Worm (Caenorhabditis elegans) whole organism, midembryonic: Measurements from ENCODE around the gene math-5.

Experiments used
- T22C8.4 ChIP-seq: fragments of 200-800 bp; sonication (Bioruptor generic); IDR thresholded peaks from 2 replicates; pipeline ENCODE4 v1.3.6; 2022; ENCODE audit warnings: missing genetic modification characterization, missing compliant biosample characterization
- cog-1 ChIP-seq: sonication (generic microtip); optimal IDR thresholded peaks from 2 replicates; lab custom pipeline; 2016; ENCODE audit warnings: missing genetic modification characterization, missing compliant biosample characterization
- flt-1 ChIP-seq: fragments of 200-800 bp; sonication (Bioruptor generic); IDR thresholded peaks from 2 replicates; pipeline ENCODE4 v1.3.6; 2022; ENCODE audit warnings: missing genetic modification characterization, missing compliant biosample characterization
- klf-2 ChIP-seq: fragments of 200-800 bp; sonication (Bioruptor generic); conservative IDR thresholded peaks from 2 replicates; pipeline ENCODE4 v1.3.6; 2022; ENCODE audit warnings: missing genetic modification reagents, missing genetic modification characterization, missing compliant biosample characterization
- med-1 ChIP-seq: sonication (generic microtip); optimal IDR thresholded peaks from 2 replicates; lab custom pipeline; 2017; ENCODE audit warnings: missing genetic modification characterization, mild to moderate bottlenecking, missing compliant biosample characterization, antibody characterized with exemption, missing genetic modification reagents; ENCODE audit not compliant: insufficient read depth
- ref-1 ChIP-seq: fragments of 200-800 bp; sonication (Bioruptor generic); conservative IDR thresholded peaks from 2 replicates; pipeline ENCODE4 v1.3.6; 2022; ENCODE audit warnings: missing genetic modification reagents, missing genetic modification characterization, missing compliant biosample characterization
- tab-1 ChIP-seq: fragments of 200-800 bp; sonication (Bioruptor generic); IDR thresholded peaks from 2 replicates; pipeline ENCODE4 v1.3.6; 2022; ENCODE audit warnings: missing genetic modification characterization, missing compliant biosample characterization
- ztf-23 ChIP-seq: fragments of 200-800 bp; sonication (Bioruptor generic); IDR thresholded peaks from 2 replicates; pipeline ENCODE4 v1.3.6; 2022; ENCODE audit warnings: missing genetic modification reagents, missing genetic modification characterization, missing compliant biosample characterization
- ztf-29 ChIP-seq: fragments of 200-800 bp; sonication (Bioruptor generic); IDR thresholded peaks from 2 replicates; pipeline ENCODE4 v1.3.6; 2022; ENCODE audit warnings: missing genetic modification reagents, missing genetic modification characterization, missing compliant biosample characterization

DNA sequence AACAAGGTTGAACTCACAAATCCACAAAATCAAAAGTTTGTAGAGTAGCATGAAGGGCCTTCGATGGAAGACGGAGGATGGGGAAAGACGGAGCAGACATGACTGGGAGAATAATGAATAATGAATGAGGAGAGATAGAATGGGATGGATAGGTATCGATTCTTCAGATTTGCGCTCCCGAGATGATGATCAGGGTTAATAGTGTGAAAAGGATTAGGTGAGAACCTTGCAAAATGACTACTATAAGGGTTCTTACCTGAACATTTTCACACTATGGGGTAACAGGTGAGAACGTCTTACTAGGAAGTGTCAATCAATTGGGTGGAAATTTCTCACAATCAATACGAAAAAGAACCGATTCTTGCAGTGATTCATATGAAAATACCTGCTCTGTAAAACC lies 32.3 kb downstream of the math-5 start, which contains the start of gene fbxb-96:
- TF ChIP-seq flt-1 (no peak), T22C8.4 (no peak), ref-1 (GFP tag; lab: Robert Waterston, UW) (no peak), cog-1 (tag; lab: Kevin White, UChicago) (no peak), klf-2 (GFP tag; lab: Robert Waterston, UW) (no peak), tab-1 (GFP tag; lab: Robert Waterston, UW) (no peak), med-1 (GFP tag; lab: Kevin White, UChicago) (no peak), ztf-29 (GFP tag; lab: Robert Waterston, UW) (no peak), ztf-23 (GFP tag; lab: Robert Waterston, UW) (no peak)
